Fruit fly (Drosophila melanogaster): ENCODE results near the gene CG12054.

- TF ChIP-seq Vsx2 (GFP tag; optimal IDR thresholded peaks at IDR 0.05; ENCODE audit: partially characterized antibody) (no peak), pan (optimal IDR thresholded peaks at IDR 0.05) (no peak), rgr (GFP tag; optimal IDR thresholded peaks at IDR 0.05) (no peak), Jra (GFP tag; optimal IDR thresholded peaks at IDR 0.05) (no peak), Hr78 (GFP tag; optimal IDR thresholded peaks at IDR 0.05) (no peak), GATAd (GFP tag; optimal IDR thresholded peaks at IDR 0.05) (no peak), Dfd (GFP tag; optimal IDR thresholded peaks at IDR 0.05) (no peak), woc (GFP tag; optimal IDR thresholded peaks at IDR 0.05) (no peak)
Observed at dm6 chr3R:31215830-31216229, 4.7 kb upstream of the CG12054 start, which contains the start of gene CG15561.

Measured in whole organism, wandering third instar larva.